Fruit fly (Drosophila melanogaster): ENCODE results near the gene CG10041.

- TF ChIP-seq EcR (GFP tag; optimal IDR thresholded peaks at IDR 0.05) (no peak), Pif1A (GFP tag; optimal IDR thresholded peaks at IDR 0.05) (no peak), CG8159 (tag; optimal IDR thresholded peaks at IDR 0.05) (no peak), Pif1B (GFP tag; optimal IDR thresholded peaks at IDR 0.05) (no peak), Ets98B (GFP tag; IDR thresholded peaks at IDR 0.05) (no peak), rn (GFP tag; IDR thresholded peaks at IDR 0.05) (no peak), CG4496 (GFP tag; IDR thresholded peaks at IDR 0.05) (no peak), CG32121 (GFP tag; IDR thresholded peaks at IDR 0.05) (no peak), Snoo (tag; optimal IDR thresholded peaks at IDR 0.05) (no peak)
Measured at dm6 chr3R:12311053-12311452, 40.9 kb downstream of the CG10041 start, which contains the start of gene CG4066.

Measured in whole organism, pupa.